Worm (Caenorhabditis elegans): ENCODE data around the gene E02H4.8.
A peak's percentile ranks its signal among the peaks of the same experiment; 100 is the strongest.

The E02H4.8 gene

ce11 chrX:14289993-14290392, 26.6 kb upstream of the E02H4.8 start:
- TF ChIP-seq ceh-62 (tag; optimal IDR thresholded peaks at IDR 0.05): no peak
- no peak for TF ChIP-seq zip-11 (GFP tag; IDR thresholded peaks at IDR 0.05)
- TF ChIP-seq nhr-6 (tag; optimal IDR thresholded peaks at IDR 0.05): no peak
- TF ChIP-seq set-16 (GFP tag; IDR thresholded peaks at IDR 0.05): peak; percentile 82
- peak; percentile 73 for TF ChIP-seq aha-1 (tag)
- TF ChIP-seq hlh-11 (tag; optimal IDR thresholded peaks at IDR 0.05): no peak

DNA sequence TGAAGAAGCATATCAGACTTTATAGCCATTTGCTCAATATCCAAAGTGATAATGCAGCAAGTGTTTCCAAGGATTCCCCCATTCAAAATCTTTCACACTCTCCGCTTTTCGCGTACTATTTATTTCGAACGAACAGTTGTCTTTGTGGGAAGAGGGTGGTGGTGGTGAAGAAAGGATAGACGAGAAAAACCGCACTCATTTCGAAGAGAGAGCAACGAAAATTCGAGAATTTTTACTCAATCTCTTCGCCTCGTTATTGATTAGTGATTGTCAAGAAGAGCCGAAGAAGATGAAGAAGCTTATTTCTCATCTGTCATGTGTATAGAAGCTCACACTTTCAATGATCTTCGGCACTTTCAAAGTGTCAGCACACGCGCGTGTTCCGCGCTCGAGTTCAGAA, 24.5 kb upstream of the E02H4.8 start:
- TF ChIP-seq hlh-11 (tag; optimal IDR thresholded peaks at IDR 0.05) (peak; percentile 53), lin-15B (tag; optimal IDR thresholded peaks at IDR 0.05) (no peak), ZK337.2 (GFP tag; IDR thresholded peaks at IDR 0.05) (0 out of 2 replicates have a peak, but pooled peaks have one; percentile 2), aha-1 (tag) (peak; percentile 85), nhr-11 (tag; optimal IDR thresholded peaks at IDR 0.05) (peak; percentile 91), daf-16 (GFP tag; optimal IDR thresholded peaks at IDR 0.05) (peak in 1 of 2 experiments; percentile 84), daf-16 (tag; optimal IDR thresholded peaks at IDR 0.05) (no peak), lin-1 (GFP tag; IDR thresholded peaks at IDR 0.05) (no peak), hlh-30 (tag; optimal IDR thresholded peaks at IDR 0.05; ENCODE audit: insufficient read depth) (peak; percentile 33), hmg-1.1 (GFP tag; IDR thresholded peaks at IDR 0.05) (peak; percentile 25; the same call in 1 of the 2 replicates), zfp-2 (tag; optimal IDR thresholded peaks at IDR 0.05) (no peak)

DNA sequence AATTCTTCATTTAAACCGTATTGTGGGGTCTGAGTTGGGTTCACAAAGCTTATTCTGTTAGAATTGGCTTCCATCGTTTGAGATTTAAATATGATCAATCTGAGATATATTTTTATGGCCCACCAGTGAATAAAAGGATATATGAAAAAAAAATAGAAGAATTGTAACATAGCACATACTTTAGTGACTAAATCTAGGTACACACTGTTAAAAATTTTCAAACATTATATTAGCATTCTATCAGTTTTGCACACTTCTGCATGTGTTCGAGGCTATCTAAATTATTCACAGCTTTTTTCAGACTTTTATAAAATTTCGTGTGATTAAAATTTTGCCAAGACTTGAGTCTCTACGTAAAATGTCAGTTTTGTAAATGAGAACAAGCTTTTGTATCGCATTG, 18.2 kb upstream of the E02H4.8 start, which contains the start of gene E02H4.2:
Gene E02H4.2, minus strand, starts transcription at position 101 of the 400 bp plus-strand sequence.
- TF ChIP-seq fos-1 (tag; optimal IDR thresholded peaks at IDR 0.05) (no peak), ztf-11 (tag; optimal IDR thresholded peaks at IDR 0.05) (no peak), tag-97 (GFP tag; IDR thresholded peaks at IDR 0.05) (no peak), ceh-44 (GFP tag; IDR thresholded peaks at IDR 0.05) (no peak), dmd-8 (GFP tag; IDR thresholded peaks at IDR 0.05) (no peak), R02D3.7 (tag; optimal IDR thresholded peaks at IDR 0.05) (no peak), rbr-2 (tag; optimal IDR thresholded peaks at IDR 0.05) (no peak), nhr-102 (tag; optimal IDR thresholded peaks at IDR 0.05) (no peak), unc-130 (GFP tag; optimal IDR thresholded peaks at IDR 0.05) (no peak), dmd-6 (GFP tag; IDR thresholded peaks at IDR 0.05) (no peak)

DNA sequence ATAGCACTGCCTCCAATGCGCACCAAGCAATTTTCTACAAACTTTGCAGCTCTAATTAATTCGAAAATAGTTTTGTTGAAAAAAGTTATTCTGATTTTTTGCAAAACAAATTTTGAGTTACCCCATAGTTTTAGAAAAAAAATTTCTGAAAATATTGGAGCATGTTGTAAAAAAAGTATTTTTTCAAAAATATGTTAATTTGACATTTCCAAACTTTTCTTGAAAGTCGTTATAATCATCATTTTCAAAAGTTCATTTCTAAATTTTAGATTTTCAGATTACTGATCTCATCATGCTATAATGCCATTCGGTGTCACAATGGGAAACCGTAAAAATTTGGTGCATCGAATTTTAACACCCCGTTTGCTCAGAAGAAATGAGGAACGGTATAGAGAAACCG, 4.4 kb upstream of the E02H4.8 start, which contains the start of gene del-1:
Gene del-1, plus strand, starts transcription at position 301 of the 400 bp plus-strand sequence.
- TF ChIP-seq egl-43 (GFP tag; IDR thresholded peaks at IDR 0.05) (no peak), ces-1 (GFP tag; optimal IDR thresholded peaks at IDR 0.05) (no peak), ZK546.5 (tag; optimal IDR thresholded peaks at IDR 0.05) (no peak), cey-2 (tag; optimal IDR thresholded peaks at IDR 0.05; ENCODE audit: borderline replicate concordance, insufficient read depth) (no peak), unc-62 (GFP tag; optimal IDR thresholded peaks at IDR 0.05 in 1 of 2) (no peak), unc-62 (tag; optimal IDR thresholded peaks at IDR 0.05) (no peak), lim-7 (GFP tag; IDR thresholded peaks at IDR 0.05) (no peak), hlh-11 (tag; optimal IDR thresholded peaks at IDR 0.05) (no peak), nhr-102 (tag; optimal IDR thresholded peaks at IDR 0.05) (no peak)

DNA sequence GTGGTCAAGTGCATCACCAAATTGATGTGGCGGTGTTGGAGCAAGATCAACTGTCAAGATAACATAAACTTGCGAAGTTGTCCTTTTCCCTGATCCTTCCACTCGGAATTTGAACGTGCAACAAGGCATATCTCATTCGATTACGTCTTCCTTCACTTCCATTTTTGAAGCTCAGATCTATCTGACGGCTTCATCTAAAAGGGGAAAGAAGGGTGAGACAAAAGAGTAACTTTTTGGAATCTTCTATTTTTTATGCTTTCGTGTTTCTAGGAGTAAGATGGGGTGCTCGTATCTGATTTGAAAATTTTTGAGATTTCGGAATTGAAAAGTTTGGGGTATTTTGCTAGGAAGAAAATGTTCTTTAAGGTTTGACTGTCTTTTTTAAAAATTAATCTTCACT, 3.8 kb upstream of the E02H4.8 start:
- TF ChIP-seq ztf-7 (tag; optimal IDR thresholded peaks at IDR 0.05): no peak
- peak in 1 of 2 experiments; percentile 95 for TF ChIP-seq unc-62 (GFP tag; optimal IDR thresholded peaks at IDR 0.05 in 1 of 2)
- TF ChIP-seq unc-62 (tag; optimal IDR thresholded peaks at IDR 0.05): no peak

DNA sequence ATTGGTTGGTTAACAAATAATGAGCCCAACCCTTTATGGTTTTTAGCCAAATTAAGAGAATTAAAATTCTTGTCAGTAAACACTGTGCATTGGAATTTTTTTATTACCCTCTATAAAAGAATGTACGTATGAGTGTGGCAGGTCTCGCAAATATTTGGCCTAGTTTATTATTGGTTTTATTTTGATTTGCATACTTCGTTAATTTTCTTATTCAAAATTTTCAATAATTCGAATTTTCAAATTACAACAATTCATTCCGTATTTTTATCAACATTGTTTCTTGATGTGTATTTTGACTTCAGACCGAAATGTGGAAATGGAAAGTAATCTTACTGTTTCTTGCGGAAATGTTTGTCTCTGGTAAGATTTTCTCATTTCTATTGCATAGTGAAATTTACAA, 5.7 kb downstream of the E02H4.8 start, which contains the start of gene E02H4.4:
Gene E02H4.4, plus strand, starts transcription at position 301 of the 400 bp plus-strand sequence.
- TF ChIP-seq lin-39 (tag; optimal IDR thresholded peaks at IDR 0.05) (no peak), hlh-30 (tag; optimal IDR thresholded peaks at IDR 0.05; ENCODE audit: insufficient read depth) (no peak), ces-1 (GFP tag; optimal IDR thresholded peaks at IDR 0.05) (no peak), zip-11 (GFP tag; IDR thresholded peaks at IDR 0.05) (no peak), Y5F2A.4 (GFP tag; optimal IDR thresholded peaks at IDR 0.05) (no peak), dve-1 (tag; optimal IDR thresholded peaks at IDR 0.05; ENCODE audit: insufficient read depth) (no peak), daf-8 (GFP tag; IDR thresholded peaks at IDR 0.05) (no peak), Y105C5A.15 (GFP tag; IDR thresholded peaks at IDR 0.05) (no peak), R02D3.7 (tag; optimal IDR thresholded peaks at IDR 0.05) (no peak)

Measured in whole organism, L4 larva.